Fruit fly (Drosophila melanogaster): ENCODE measurements around the gene CG5265.

CG5265 gene

dm6 chr3R:17138699-17139098 lies at the start of gene CG5265:
Gene CG5265, plus strand, starts transcription at chr3R:17138999.
- TF ChIP-seq psq (optimal IDR thresholded peaks at IDR 0.05) (no peak), EcR (GFP tag; optimal IDR thresholded peaks at IDR 0.05) (no peak), Dll (optimal IDR thresholded peaks at IDR 0.05) (no peak), pan (optimal IDR thresholded peaks at IDR 0.05) (no peak), usp (GFP tag; optimal IDR thresholded peaks at IDR 0.05) (no peak), CG8478 (optimal IDR thresholded peaks at IDR 0.05) (no peak)

DNA sequence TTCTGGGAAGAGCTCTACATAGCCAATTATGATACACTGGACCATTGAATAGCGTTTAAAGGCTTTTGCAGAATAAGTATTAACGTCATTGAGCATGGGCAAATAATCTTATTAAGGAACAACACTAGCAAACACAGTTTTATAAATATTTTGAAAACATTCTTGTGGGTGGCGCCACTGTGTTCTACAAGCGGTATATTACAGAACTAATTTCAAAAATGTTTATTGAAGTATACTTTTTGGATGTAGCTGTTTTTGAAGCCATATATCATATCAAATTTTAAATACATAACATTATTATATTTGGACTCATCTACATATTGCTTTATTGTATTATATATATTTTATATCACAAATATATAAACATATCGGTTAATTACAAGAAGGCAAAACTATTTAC lies 29.9 kb upstream of the CG5265 start:
- TF ChIP-seq psq (optimal IDR thresholded peaks at IDR 0.05) (no peak), CG8478 (optimal IDR thresholded peaks at IDR 0.05) (no peak), Dll (optimal IDR thresholded peaks at IDR 0.05) (no peak), usp (GFP tag; optimal IDR thresholded peaks at IDR 0.05) (no peak)

DNA sequence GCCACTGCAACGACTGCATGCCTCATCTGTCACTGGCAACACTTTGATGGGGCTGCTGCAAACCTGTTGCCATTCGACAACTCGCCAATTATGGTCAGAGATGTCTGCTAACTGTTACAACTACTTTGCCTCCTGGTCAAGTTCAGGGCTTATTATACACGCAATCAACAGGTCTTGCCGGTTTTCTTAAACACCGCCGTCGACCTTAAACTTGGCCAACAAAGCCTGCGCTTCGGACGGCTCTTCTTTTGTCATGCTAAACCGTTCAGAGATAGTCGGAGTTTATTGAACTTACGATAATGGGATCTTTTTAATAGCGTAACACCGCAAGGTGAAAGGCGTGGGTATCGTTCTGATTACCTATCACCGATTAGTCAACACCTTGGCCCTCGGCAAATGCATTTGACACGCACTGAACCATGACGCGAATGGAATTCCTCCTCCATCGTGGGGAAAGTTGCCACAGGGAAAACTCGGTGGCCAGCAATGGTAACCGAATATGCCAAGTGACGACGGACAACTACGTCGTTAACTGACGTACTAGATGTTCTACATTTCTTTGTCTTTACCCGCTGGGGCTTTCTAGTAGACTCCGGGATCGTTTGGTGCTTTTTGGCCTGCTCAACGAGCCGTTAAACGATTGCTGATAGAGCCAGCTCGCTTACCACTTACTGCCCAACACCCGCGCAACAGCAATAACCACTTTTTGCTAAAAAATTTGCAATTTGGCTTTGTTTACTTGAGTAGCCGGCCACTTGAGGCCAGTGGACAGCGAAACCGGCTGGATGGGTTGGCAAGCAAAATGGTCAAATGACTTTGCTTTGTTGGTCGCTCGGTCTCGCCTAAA lies 27.7 kb upstream of the CG5265 start:
- TF ChIP-seq Dll (optimal IDR thresholded peaks at IDR 0.05) (peak; percentile 12), EcR (GFP tag; optimal IDR thresholded peaks at IDR 0.05) (no peak)

DNA sequence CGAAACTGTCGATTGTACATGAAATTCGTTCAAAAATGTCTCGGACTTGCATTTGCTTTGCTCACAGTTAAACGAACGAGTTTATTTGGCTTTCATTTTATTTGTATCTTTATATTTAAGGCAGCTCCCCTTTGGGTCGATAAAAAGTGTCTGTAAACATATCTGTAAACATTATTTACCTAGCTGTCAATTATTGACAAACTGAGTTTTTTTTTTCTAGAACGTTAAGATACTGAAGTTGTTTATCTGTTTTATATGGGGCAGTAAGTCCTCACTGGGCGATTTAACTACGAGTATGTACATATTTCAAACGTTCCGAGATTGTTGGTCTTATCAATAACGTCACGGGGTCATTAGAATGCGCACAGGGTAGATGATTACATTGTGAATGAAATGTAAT lies 23.1 kb upstream of the CG5265 start:
- TF ChIP-seq EcR (GFP tag; optimal IDR thresholded peaks at IDR 0.05) (no peak), Dll (optimal IDR thresholded peaks at IDR 0.05) (no peak), psq (optimal IDR thresholded peaks at IDR 0.05) (no peak), usp (GFP tag; optimal IDR thresholded peaks at IDR 0.05) (no peak), CG8478 (optimal IDR thresholded peaks at IDR 0.05) (no peak), pan (optimal IDR thresholded peaks at IDR 0.05) (no peak)

DNA sequence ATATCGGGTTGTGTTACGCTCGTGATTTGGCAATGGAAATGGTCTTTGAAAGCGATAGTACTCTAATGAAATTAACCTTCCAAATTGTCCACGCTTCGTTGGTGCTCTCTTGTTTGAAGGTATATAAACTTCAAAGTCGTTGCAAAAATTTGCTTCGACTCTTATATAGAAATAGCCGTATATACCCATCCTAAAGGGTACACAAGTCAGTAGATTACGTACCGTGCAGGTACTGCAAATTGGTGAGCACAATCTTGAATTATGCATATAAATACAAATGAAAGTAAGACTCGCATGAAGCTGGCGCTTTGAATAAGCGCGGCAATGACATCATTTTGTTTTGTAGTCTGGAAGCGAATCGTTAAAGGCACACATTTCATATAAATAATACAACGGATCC lies 22.6 kb upstream of the CG5265 start:
- TF ChIP-seq psq (optimal IDR thresholded peaks at IDR 0.05) (no peak), Dll (optimal IDR thresholded peaks at IDR 0.05) (no peak), pan (optimal IDR thresholded peaks at IDR 0.05) (no peak), CG8478 (optimal IDR thresholded peaks at IDR 0.05) (no peak), usp (GFP tag; optimal IDR thresholded peaks at IDR 0.05) (no peak), EcR (GFP tag; optimal IDR thresholded peaks at IDR 0.05) (no peak)

dm6 chr3R:17117607-17118327 lies 21.0 kb upstream of the CG5265 start:
- TF ChIP-seq pan (optimal IDR thresholded peaks at IDR 0.05) (no peak), Dll (optimal IDR thresholded peaks at IDR 0.05) (no peak), usp (GFP tag; optimal IDR thresholded peaks at IDR 0.05) (no peak), CG8478 (optimal IDR thresholded peaks at IDR 0.05) (no peak), EcR (GFP tag; optimal IDR thresholded peaks at IDR 0.05) (no peak), psq (optimal IDR thresholded peaks at IDR 0.05) (no peak)

DNA sequence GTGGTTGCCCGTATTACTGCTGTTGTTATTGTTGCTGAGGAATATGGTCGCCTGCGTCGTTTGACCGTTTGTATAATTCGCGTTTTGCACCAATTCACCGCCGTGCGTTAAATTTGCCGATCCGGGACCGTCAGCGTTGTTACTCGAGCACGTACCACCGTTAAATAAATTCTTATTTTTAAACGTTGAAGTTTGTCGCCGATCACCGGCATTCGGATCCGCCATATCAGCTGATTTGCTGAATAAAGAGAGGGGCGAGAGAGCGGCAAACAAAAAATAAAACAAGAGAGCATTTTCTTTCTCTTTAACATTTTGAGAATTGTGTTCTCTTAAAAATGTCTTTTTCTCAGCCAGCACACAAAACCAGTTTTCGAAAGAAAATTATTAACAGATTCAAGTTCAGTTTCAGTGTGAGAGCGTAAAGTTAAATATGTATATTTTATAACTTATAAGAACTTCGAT lies 19.9 kb upstream of the CG5265 start:
- no peak for TF ChIP-seq psq (optimal IDR thresholded peaks at IDR 0.05)
- TF ChIP-seq Dll (optimal IDR thresholded peaks at IDR 0.05) = no peak
- no peak for TF ChIP-seq CG8478 (optimal IDR thresholded peaks at IDR 0.05)
- TF ChIP-seq pan (optimal IDR thresholded peaks at IDR 0.05) = no peak
- TF ChIP-seq usp (GFP tag; optimal IDR thresholded peaks at IDR 0.05) = no peak
- no peak for TF ChIP-seq EcR (GFP tag; optimal IDR thresholded peaks at IDR 0.05)

DNA sequence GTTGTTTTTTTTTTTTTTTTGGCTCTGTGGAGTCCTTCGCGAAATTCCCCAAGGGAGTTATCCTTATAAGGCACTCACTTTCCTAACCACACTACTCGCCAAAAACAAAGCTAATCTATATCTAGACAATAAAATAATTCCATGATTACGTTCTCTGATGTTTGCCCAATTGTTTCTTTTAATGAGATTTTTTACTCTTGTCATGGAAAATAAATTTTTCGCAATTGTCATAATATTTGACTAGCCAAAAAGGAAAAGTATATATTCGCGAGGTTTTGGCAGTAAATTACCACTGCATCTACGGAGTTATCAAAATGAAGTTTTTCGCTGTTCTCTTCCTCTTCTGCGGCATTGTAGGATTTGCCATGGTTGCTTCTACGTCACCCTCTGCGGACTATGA lies 18.6 kb upstream of the CG5265 start, which contains the start of gene CG34278:
TSS of gene CG34278 (plus strand) at position 301 of the 400 bp plus-strand sequence.
- no peak for TF ChIP-seq pan (optimal IDR thresholded peaks at IDR 0.05)
- no peak for TF ChIP-seq Dll (optimal IDR thresholded peaks at IDR 0.05)
- TF ChIP-seq psq (optimal IDR thresholded peaks at IDR 0.05) = no peak
- TF ChIP-seq CG8478 (optimal IDR thresholded peaks at IDR 0.05) = no peak
- no peak for TF ChIP-seq EcR (GFP tag; optimal IDR thresholded peaks at IDR 0.05)
- no peak for TF ChIP-seq usp (GFP tag; optimal IDR thresholded peaks at IDR 0.05)

DNA sequence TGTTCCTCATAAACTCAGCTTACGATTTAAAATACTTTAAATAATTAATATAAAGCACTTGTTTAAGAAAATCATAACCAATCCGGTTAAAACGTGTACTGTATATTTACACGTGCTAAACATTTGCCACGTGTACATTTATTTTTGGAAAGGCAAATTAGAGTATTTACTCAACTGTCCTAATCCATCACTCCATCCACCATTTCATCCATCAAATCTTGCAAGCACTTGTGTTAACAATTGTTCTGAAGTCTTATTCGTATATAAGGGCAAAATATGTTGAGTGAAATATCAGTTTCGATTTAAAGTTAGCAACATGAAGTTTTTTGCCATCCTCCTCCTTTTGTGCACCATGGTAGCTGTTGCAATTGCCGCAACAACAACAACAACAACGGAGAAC lies 17.5 kb upstream of the CG5265 start, which contains the start of gene CG42779:
TSS of gene CG42779 (plus strand) at position 301 of the 400 bp plus-strand sequence.
- TF ChIP-seq CG8478 (optimal IDR thresholded peaks at IDR 0.05) = no peak
- TF ChIP-seq EcR (GFP tag; optimal IDR thresholded peaks at IDR 0.05) = no peak
- TF ChIP-seq usp (GFP tag; optimal IDR thresholded peaks at IDR 0.05) = no peak
- no peak for TF ChIP-seq psq (optimal IDR thresholded peaks at IDR 0.05)
- no peak for TF ChIP-seq Dll (optimal IDR thresholded peaks at IDR 0.05)
- TF ChIP-seq pan (optimal IDR thresholded peaks at IDR 0.05) = no peak

- TF ChIP-seq psq (optimal IDR thresholded peaks at IDR 0.05) (no peak), pan (optimal IDR thresholded peaks at IDR 0.05) (no peak), EcR (GFP tag; optimal IDR thresholded peaks at IDR 0.05) (no peak), CG8478 (optimal IDR thresholded peaks at IDR 0.05) (no peak), usp (GFP tag; optimal IDR thresholded peaks at IDR 0.05) (no peak), Dll (optimal IDR thresholded peaks at IDR 0.05) (no peak)
Measured at dm6 chr3R:17122796-17123504, 15.8 kb upstream of the CG5265 start.

DNA sequence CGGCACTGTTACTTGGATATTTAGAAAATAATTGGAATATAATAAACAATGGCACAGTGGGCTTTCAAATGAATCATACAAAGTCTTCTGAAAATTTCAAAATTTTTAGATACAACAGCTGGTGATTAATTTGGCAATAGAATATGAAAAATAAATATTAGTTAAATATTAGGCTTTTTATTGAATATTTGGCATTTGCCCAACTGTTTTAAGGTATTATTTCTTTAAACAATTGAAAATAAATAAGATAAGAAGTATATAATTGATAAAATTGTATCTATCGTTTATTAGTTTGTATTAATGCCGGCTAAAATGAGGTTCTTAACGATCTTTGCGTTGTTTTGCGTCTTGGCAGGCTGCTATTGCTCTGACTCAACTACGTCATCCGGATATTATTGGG lies 14.6 kb upstream of the CG5265 start, which contains the start of gene CG45079:
TSS of gene CG45079 (plus strand) at position 301 of the 400 bp plus-strand sequence.
- TF ChIP-seq CG8478 (optimal IDR thresholded peaks at IDR 0.05) (no peak), psq (optimal IDR thresholded peaks at IDR 0.05) (no peak), pan (optimal IDR thresholded peaks at IDR 0.05) (no peak), EcR (GFP tag; optimal IDR thresholded peaks at IDR 0.05) (no peak), usp (GFP tag; optimal IDR thresholded peaks at IDR 0.05) (no peak), Dll (optimal IDR thresholded peaks at IDR 0.05) (no peak)

Measured in whole organism.